Fruit fly (Drosophila melanogaster) whole organism, embryonic: ENCODE data around the gene CG16965.
A peak's percentile ranks its signal among the peaks of the same experiment; 100 is the strongest.
"Not testable (repeated sequence)": the region's sequence is repeated elsewhere in the genome, so short reads cannot be mapped to it uniquely, and the experiment has no call there.

Experiments
- BEAF-32 ChIP-seq: fragments of 200-800 bp; sonication (Bioruptor generic); optimal IDR thresholded peaks from 3 replicates; lab custom pipeline; 2017; ENCODE audit warnings: missing biosample characterization, missing genetic modification characterization, mild to moderate bottlenecking, moderate library complexity, missing genetic modification reagents
- CG10654 ChIP-seq: fragments of 200-800 bp; sonication (Bioruptor generic); optimal IDR thresholded peaks from 2 replicates; lab custom pipeline; 2016; ENCODE audit warnings: missing biosample characterization, missing genetic modification characterization
- CG12071 ChIP-seq: fragments of 200-800 bp; sonication (Bioruptor generic); optimal IDR thresholded peaks from 3 replicates; lab custom pipeline; 2018; ENCODE audit warnings: missing biosample characterization, mild to moderate bottlenecking, missing genetic modification characterization
- CG14050 ChIP-seq: fragments of 200-800 bp; sonication (Bioruptor generic); IDR thresholded peaks from 3 replicates; pipeline ENCODE4 v1.3.6; 2022; ENCODE audit warnings: missing biosample characterization, missing genetic modification characterization
- CG15073 ChIP-seq: fragments of 200-800 bp; sonication (Bioruptor generic); optimal IDR thresholded peaks from 2 replicates; lab custom pipeline; 2016; ENCODE audit warnings: missing biosample characterization, missing genetic modification characterization
- CG3065 ChIP-seq: fragments of 200-800 bp; sonication (Bioruptor generic); optimal IDR thresholded peaks from 2 replicates; lab custom pipeline; 2016; ENCODE audit warnings: missing biosample characterization, missing genetic modification characterization
- CG32767 ChIP-seq: fragments of 200-800 bp; sonication (Bioruptor generic); IDR thresholded peaks from 2 replicates; pipeline ENCODE4 v1.3.6; 2022; ENCODE audit warnings: missing biosample characterization, missing genetic modification characterization
- CG33557 ChIP-seq: fragments of 200-800 bp; sonication (Bioruptor generic); optimal IDR thresholded peaks from 2 replicates; lab custom pipeline; 2019; ENCODE audit warnings: missing biosample characterization, mild to moderate bottlenecking, missing genetic modification characterization, moderate library complexity
- CG5180 ChIP-seq: fragments of 200-800 bp; sonication (Bioruptor generic); optimal IDR thresholded peaks from 3 replicates; lab custom pipeline; 2017; ENCODE audit warnings: missing biosample characterization, missing genetic modification characterization, mild to moderate bottlenecking, moderate library complexity, missing genetic modification reagents
- CG6689 ChIP-seq: fragments of 200-800 bp; sonication (Bioruptor generic); IDR thresholded peaks from 2 replicates; pipeline ENCODE4 v1.3.6; 2022; ENCODE audit warnings: missing biosample characterization, missing genetic modification characterization
- CG8290 ChIP-seq, 3 experiments: fragments of 200-800 bp; sonication (Bioruptor generic); optimal IDR thresholded peaks; 2 replicates each; lab custom pipeline; 2016 to 2019; ENCODE audit warnings: missing biosample characterization in 3 of 3, missing genetic modification characterization in 3 of 3, mild to moderate bottlenecking in 2 of 3, moderate library complexity in 1 of 3
- CG9437 ChIP-seq: fragments of 200-800 bp; sonication (Bioruptor generic); optimal IDR thresholded peaks from 2 replicates; lab custom pipeline; 2018; ENCODE audit warnings: missing biosample characterization, mild to moderate bottlenecking, missing genetic modification characterization
- CG9797 ChIP-seq: fragments of 200-800 bp; sonication (Bioruptor generic); optimal IDR thresholded peaks from 3 replicates; lab custom pipeline; 2018; ENCODE audit warnings: missing biosample characterization, mild to moderate bottlenecking, missing genetic modification characterization
- CG9932 ChIP-seq: fragments of 200-800 bp; sonication (Bioruptor generic); IDR thresholded peaks from 2 replicates; pipeline ENCODE4 v1.3.6; 2022; ENCODE audit warnings: missing biosample characterization, missing genetic modification characterization
- CTCF ChIP-seq: fragments of 200-800 bp; sonication (Bioruptor generic); optimal IDR thresholded peaks from 2 replicates; lab custom pipeline; 2017; ENCODE audit warnings: missing biosample characterization, mild to moderate bottlenecking, missing genetic modification characterization, moderate library complexity
- D19A ChIP-seq: fragments of 200-800 bp; optimal IDR thresholded peaks from 3 replicates; lab custom pipeline; 2019; ENCODE audit warnings: missing biosample characterization, mild to moderate bottlenecking, missing genetic modification characterization, moderate library complexity
- Deaf1 ChIP-seq: fragments of 200-800 bp; optimal IDR thresholded peaks from 3 replicates; lab custom pipeline; 2019; ENCODE audit warnings: missing biosample characterization, mild to moderate bottlenecking, missing genetic modification characterization, moderate library complexity
- Dp ChIP-seq: fragments of 200-800 bp; sonication (Bioruptor generic); optimal IDR thresholded peaks from 2 replicates; lab custom pipeline; 2018; ENCODE audit warnings: missing biosample characterization, mild to moderate bottlenecking, missing genetic modification characterization, moderate library complexity
- Eip74EF ChIP-seq, 2 experiments: fragments of 200-800 bp in 1 of 2; fragments of >200 bp in 1 of 2; sonication (Bioruptor generic) in 1 of 2; optimal IDR thresholded peaks; 2 replicates each; lab custom pipeline; 2017 to 2019; ENCODE audit warnings: missing biosample characterization in 2 of 2, missing genetic modification characterization in 2 of 2, mild to moderate bottlenecking in 1 of 2, moderate library complexity in 1 of 2
- Jarid2 ChIP-seq: fragments of 200-800 bp; sonication (Bioruptor generic); optimal IDR thresholded peaks from 3 replicates; lab custom pipeline; 2017; ENCODE audit warnings: mild to moderate bottlenecking, missing biosample characterization, missing genetic modification reagents, missing genetic modification characterization
- MBD-R2 ChIP-seq: fragments of 200-800 bp; sonication (Bioruptor generic); IDR thresholded peaks from 2 replicates; pipeline ENCODE4 v1.3.6; 2022; ENCODE audit warnings: missing biosample characterization, missing genetic modification characterization
- Med ChIP-seq: fragments of 200-800 bp; sonication (Bioruptor generic); peaks from one replicate; lab custom pipeline; 2016; ENCODE audit warnings: missing biosample characterization, missing genetic modification characterization, mild to moderate bottlenecking, inconsistent platforms, moderate library complexity
- Mes4 ChIP-seq: fragments of 200-800 bp; sonication (Bioruptor generic); optimal IDR thresholded peaks from 2 replicates; lab custom pipeline; 2016; ENCODE audit warnings: missing biosample characterization, missing genetic modification characterization
- NC2α ChIP-seq: fragments of 200-800 bp; sonication (Bioruptor generic); optimal IDR thresholded peaks from 2 replicates; lab custom pipeline; 2016; ENCODE audit warnings: missing biosample characterization, missing genetic modification characterization
- Nf-YB ChIP-seq: fragments of 200-800 bp; sonication (Bioruptor generic); optimal IDR thresholded peaks from 3 replicates; lab custom pipeline; 2019; ENCODE audit warnings: missing biosample characterization, mild to moderate bottlenecking, missing genetic modification characterization, moderate library complexity
- Pdp1 ChIP-seq, 2 experiments: fragments of 200-800 bp; sonication (Bioruptor generic); optimal IDR thresholded peaks; 3 replicates each; lab custom pipeline; 2016; ENCODE audit warnings: missing biosample characterization in 2 of 2, missing genetic modification characterization in 2 of 2, mild to moderate bottlenecking in 1 of 2, moderate library complexity in 1 of 2
- Tbp ChIP-seq: fragments of >200 bp; optimal IDR thresholded peaks from 2 replicates; lab custom pipeline; 2018; ENCODE audit warnings: missing biosample characterization, missing genetic modification characterization
- exex ChIP-seq: fragments of 200-800 bp; sonication (Bioruptor generic); optimal IDR thresholded peaks from 4 replicates; lab custom pipeline; 2018; ENCODE audit warnings: missing biosample characterization, mild to moderate bottlenecking, missing genetic modification characterization, moderate library complexity
- eyg ChIP-seq: fragments of 200-800 bp; sonication (Bioruptor generic); optimal IDR thresholded peaks from 3 replicates; lab custom pipeline; 2016; ENCODE audit warnings: missing biosample characterization, missing genetic modification characterization
- fd3F ChIP-seq: fragments of 200-800 bp; sonication (Bioruptor generic); optimal IDR thresholded peaks from 2 replicates; lab custom pipeline; 2018; ENCODE audit warnings: missing biosample characterization, mild to moderate bottlenecking, missing genetic modification characterization, moderate library complexity
- jing ChIP-seq: fragments of 200-800 bp; sonication (Bioruptor generic); optimal IDR thresholded peaks from 2 replicates; lab custom pipeline; 2018; ENCODE audit warnings: missing biosample characterization, mild to moderate bottlenecking, missing genetic modification characterization
- pzg ChIP-seq: fragments of 200-800 bp; sonication (Bioruptor generic); optimal IDR thresholded peaks from 3 replicates; lab custom pipeline; 2018; ENCODE audit warnings: missing biosample characterization, mild to moderate bottlenecking, missing genetic modification characterization, moderate library complexity
- schlank ChIP-seq: fragments of 200-800 bp; sonication (Bioruptor generic); optimal IDR thresholded peaks from 2 replicates; lab custom pipeline; 2018; ENCODE audit warnings: missing biosample characterization, mild to moderate bottlenecking, missing genetic modification characterization
- sens ChIP-seq: fragments of 200-800 bp; sonication (Bioruptor generic); peaks from one replicate; lab custom pipeline; 2016; ENCODE audit warnings: missing biosample characterization, missing genetic modification characterization
- so ChIP-seq: fragments of 200-800 bp; sonication (Bioruptor generic); IDR thresholded peaks from 3 replicates; pipeline ENCODE4 v1.3.6; 2022; ENCODE audit warnings: missing biosample characterization, missing genetic modification characterization
- unpg ChIP-seq: fragments of 200-800 bp; sonication (Bioruptor generic); optimal IDR thresholded peaks from 3 replicates; lab custom pipeline; 2018; ENCODE audit warnings: missing biosample characterization, mild to moderate bottlenecking, missing genetic modification characterization, moderate library complexity
- z ChIP-seq: fragments of 200-800 bp; sonication (Bioruptor generic); IDR thresholded peaks from 3 replicates; pipeline ENCODE4 v1.3.6; 2022; ENCODE audit warnings: missing biosample characterization, missing genetic modification characterization

Gene CG16965

DNA sequence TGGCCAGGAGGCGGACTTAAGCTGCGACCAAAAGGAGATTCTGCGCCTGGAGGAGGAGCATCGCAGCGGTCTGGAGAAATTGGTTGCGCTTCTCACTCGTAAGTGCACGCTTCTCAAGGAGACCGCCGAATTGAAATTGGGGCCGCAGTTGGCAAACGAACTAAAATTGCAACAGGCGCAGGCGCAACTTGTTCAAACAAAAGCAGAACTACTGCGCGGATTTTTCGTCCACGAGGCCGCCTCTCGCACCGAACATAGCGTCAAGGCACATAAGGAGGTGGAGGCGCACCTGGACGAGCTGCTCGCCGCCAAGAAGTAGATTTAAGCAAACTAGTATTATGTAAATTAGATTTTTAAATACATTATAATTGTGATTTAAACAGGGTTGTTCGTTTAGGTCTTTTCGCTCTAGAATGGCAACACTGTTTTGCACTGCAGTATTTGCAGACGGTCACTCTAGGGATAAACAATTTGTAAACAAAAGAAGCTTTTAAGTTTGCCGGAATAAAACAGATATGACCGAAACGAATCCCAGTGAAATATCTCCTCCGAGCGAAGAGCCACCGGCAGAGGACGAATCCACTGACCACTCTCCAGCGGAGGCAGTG is 9.2 kb downstream of the CG16965 start, which contains the start of gene escl (continued):
- TF ChIP-seq so: no peak
- peak; percentile 38 for TF ChIP-seq CG9932 (GFP tag; lab: Robert Waterston, UW)
- peak; percentile 14; the same call in 1 of the 2 replicates for TF ChIP-seq CG6689 (GFP tag; lab: Robert Waterston, UW)
- TF ChIP-seq sens (GFP tag; lab: Kevin White, UChicago): peak; percentile 51
- TF ChIP-seq Dp (GFP tag; lab: Kevin White, UChicago): peak; percentile 61
- no peak for TF ChIP-seq CG33557
- TF ChIP-seq CG10654 (GFP tag; lab: Kevin White, UChicago): no peak

DNA sequence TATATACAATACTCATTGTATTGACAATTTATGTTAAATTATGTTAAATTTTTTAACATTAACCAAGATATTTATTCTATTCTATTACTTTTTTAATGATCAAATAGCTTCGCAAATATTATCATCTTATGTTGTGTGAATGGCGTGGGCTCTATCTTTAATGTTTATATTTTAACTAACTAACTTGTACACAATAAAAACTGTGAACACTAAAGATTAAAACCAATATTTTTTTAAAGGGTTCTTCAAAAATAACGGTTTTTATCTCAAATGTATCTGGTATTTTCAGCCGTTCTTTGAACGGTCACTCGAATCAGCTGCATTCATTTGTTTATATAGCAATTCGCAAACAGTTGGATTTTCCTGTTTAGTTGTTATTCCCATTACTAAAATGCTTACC is 11.2 kb downstream of the CG16965 start, which contains the start of gene Ada1-2:
Gene Ada1-2 (plus strand): TSS at position 301 of the 400 bp plus-strand sequence.
- not testable (repeated sequence) for TF ChIP-seq Eip74EF (GFP tag; optimal IDR thresholded peaks at IDR 0.05; lab: Kevin White, UChicago); schlank; Mes4 (GFP tag; lab: Kevin White, UChicago)

DNA sequence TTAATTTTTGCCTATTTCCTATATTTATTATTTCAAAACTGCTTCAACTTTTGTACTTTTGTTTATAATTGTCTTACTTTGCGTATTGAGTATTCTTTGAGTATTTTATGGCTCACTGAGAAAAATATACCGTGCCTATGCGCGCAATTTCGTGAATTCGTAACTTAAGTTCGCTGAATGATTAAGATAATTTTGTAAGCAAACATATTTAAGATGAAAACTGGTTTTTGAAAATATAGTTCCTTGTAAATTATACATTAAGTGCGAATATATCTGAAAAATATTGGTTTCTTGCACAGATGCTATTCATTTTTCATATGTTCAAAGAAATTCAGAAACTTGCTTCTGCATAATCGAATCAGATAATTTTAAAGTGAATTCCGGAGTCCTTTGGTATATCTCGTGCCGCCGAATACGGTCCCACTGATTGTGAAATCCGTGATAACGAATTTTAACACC is 14.0 kb downstream of the CG16965 start, which contains the start of the genes CG18789 and Qtzl:
Gene CG18789 (minus strand): TSS at position 101 of the 459 bp plus-strand sequence.
Gene Qtzl (plus strand): TSS at position 409 of the 459 bp plus-strand sequence.
- TF ChIP-seq CG9437, eyg, jing (GFP tag; lab: Kevin White, UChicago): not testable (repeated sequence)

DNA sequence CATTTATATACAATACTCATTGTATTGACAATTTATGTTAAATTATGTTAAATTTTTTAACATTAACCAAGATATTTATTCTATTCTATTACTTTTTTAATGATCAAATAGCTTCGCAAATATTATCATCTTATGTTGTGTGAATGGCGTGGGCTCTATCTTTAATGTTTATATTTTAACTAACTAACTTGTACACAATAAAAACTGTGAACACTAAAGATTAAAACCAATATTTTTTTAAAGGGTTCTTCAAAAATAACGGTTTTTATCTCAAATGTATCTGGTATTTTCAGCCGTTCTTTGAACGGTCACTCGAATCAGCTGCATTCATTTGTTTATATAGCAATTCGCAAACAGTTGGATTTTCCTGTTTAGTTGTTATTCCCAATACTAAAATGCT is 15.1 kb downstream of the CG16965 start, which contains the start of gene Ada1-1:
Gene Ada1-1 (plus strand): TSS at position 301 of the 400 bp plus-strand sequence.
- not testable (repeated sequence) for TF ChIP-seq CG5180, Jarid2, CG15073 (GFP tag; lab: Kevin White, UChicago)

DNA sequence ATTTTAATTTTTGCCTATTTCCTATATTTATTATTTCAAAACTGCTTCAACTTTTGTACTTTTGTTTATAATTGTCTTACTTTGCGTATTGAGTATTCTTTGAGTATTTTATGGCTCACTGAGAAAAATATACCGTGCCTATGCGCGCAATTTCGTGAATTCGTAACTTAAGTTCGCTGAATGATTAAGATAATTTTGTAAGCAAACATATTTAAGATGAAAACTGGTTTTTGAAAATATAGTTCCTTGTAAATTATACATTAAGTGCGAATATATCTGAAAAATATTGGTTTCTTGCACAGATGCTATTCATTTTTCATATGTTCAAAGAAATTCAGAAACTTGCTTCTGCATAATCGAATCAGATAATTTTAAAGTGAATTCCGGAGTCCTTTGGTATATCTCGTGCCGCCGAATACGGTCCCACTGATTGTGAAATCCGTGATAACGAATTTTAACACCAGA is 17.9 kb downstream of the CG16965 start, which contains the start of the genes CG18787 and Nfs1:
Gene CG18787 (minus strand): TSS at position 101 of the 465 bp plus-strand sequence.
Gene Nfs1 (plus strand): TSS at position 415 of the 465 bp plus-strand sequence.
- TF ChIP-seq Tbp (GFP tag; lab: Kevin White, UChicago); CG12071 (GFP tag; lab: Kevin White, UChicago); CG32767: not testable (repeated sequence)
- TF ChIP-seq, all 482 proteins: peak for 0; not testable (repeated sequence) for 482

DNA sequence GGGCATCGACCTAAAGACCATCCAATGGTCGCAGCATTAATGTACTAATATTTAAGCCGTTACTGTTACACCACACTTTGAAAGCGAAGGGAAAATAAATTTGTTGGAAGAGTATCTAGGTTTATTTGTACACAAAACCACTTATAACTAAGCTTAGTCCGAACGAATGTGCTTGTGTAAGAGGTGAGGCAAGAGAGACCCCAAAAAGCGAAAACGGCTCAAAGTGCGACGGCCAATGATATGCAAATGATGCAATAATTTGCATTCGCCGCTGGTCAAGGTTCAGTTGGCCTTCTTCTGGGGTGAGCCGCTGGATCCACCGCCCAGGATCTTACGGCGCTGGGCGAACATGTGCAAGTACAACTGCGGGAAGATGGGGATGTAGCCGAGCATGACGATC is 19.7 kb downstream of the CG16965 start:
- TF ChIP-seq CG15073 (GFP tag; lab: Kevin White, UChicago) (peak; percentile 65), D19A (peak; percentile 11), Pdp1 (GFP tag; optimal IDR thresholded peaks at IDR 0.05; lab: Kevin White, UChicago) (peak in 1 of 2 experiments; percentile 68), z (GFP tag; lab: Robert Waterston, UW) (no peak), MBD-R2 (GFP tag; lab: Robert Waterston, UW) (no peak), NC2α (GFP tag; lab: Kevin White, UChicago) (no peak)

DNA sequence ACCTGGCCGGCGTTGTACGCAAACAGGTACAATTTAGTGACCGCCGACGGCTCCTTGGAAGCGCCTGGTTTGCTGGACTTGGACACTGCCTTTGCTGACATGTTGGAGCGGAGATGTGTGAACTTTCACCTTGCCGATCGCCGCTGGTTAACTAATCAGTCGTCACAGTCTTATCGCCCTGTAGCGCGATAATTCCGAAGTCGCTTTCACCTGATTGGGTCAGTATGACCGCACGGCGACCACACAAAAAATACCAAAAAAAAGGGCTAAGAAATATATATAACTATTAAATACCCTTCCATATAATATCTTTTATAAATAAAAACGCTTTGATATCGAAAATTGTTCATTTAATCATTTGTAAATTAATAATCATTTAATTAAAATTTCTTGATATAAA is 20.7 kb downstream of the CG16965 start, which contains the start of gene Hacd1:
Gene Hacd1 (minus strand): TSS at position 216 of the 400 bp plus-strand sequence.
- TF ChIP-seq CG14050: no peak
- no peak for TF ChIP-seq unpg (GFP tag; lab: Kevin White, UChicago)
- peak; percentile 64 for TF ChIP-seq Med (GFP tag; lab: Kevin White, UChicago)
- no peak for TF ChIP-seq BEAF-32 (GFP tag; lab: Kevin White, UChicago)
- no peak for TF ChIP-seq fd3F (GFP tag; lab: Kevin White, UChicago)
- peak in 1 of 2 experiments; percentile 53 for TF ChIP-seq Pdp1 (GFP tag; optimal IDR thresholded peaks at IDR 0.05; lab: Kevin White, UChicago)
- TF ChIP-seq pzg (GFP tag; lab: Kevin White, UChicago): peak; percentile 10
- TF ChIP-seq CG3065 (GFP tag; lab: Kevin White, UChicago): no peak
- peak; percentile 52 for TF ChIP-seq exex
- no peak for TF ChIP-seq CG8290 (GFP tag; optimal IDR thresholded peaks at IDR 0.05; lab: Kevin White, UChicago)
- TF ChIP-seq CG8290 (tag; optimal IDR thresholded peaks at IDR 0.05; lab: Kevin White, UChicago): peak in 1 of 2 experiments; percentile 14
- no peak for TF ChIP-seq CTCF (GFP tag; lab: Kevin White, UChicago)
- peak; percentile 8 for TF ChIP-seq Deaf1 (tag; lab: Kevin White, UChicago)
- TF ChIP-seq Nf-YB (GFP tag; lab: Kevin White, UChicago): peak; percentile 68
- TF ChIP-seq CG9797: peak; percentile 62
